Fruit fly (Drosophila melanogaster) whole organism, wandering third instar larva: Measurements from ENCODE around the gene CG43731.
A peak's percentile ranks its signal among the peaks of the same experiment; 100 is the strongest.

Experiments used
- CrebA ChIP-seq: fragments of 200-800 bp; sonication (Bioruptor generic); optimal IDR thresholded peaks from 2 replicates; lab custom pipeline; 2016; ENCODE audit warnings: missing biosample characterization, mild to moderate bottlenecking, missing genetic modification characterization, borderline replicate concordance
- HLH106 ChIP-seq: fragments of 200-800 bp; optimal IDR thresholded peaks from 3 replicates; lab custom pipeline; 2019; ENCODE audit warnings: missing biosample characterization, mild to moderate bottlenecking, missing genetic modification characterization, moderate library complexity
- Myc ChIP-seq: fragments of >200 bp; optimal IDR thresholded peaks from 2 replicates; lab custom pipeline; 2017
- Sp1 ChIP-seq: fragments of 200-800 bp; sonication (Bioruptor generic); optimal IDR thresholded peaks from 3 replicates; lab custom pipeline; 2019; ENCODE audit warnings: missing biosample characterization, mild to moderate bottlenecking, missing genetic modification characterization, moderate library complexity
- dl ChIP-seq, 2 experiments: fragments of 175-275, 200-275 bp in 1 of 2; fragments of 200-275 bp in 1 of 2; sonication (Bioruptor generic); optimal IDR thresholded peaks; lab custom pipeline; 2018; ENCODE audit warnings: mild to moderate bottlenecking in 2 of 2, missing biosample characterization in 2 of 2, missing genetic modification characterization in 2 of 2, moderate library complexity in 2 of 2; ENCODE audit not compliant: partially characterized antibody in 2 of 2, insufficient read depth in 1 of 2
- fru ChIP-seq: fragments of 200-800 bp; sonication (Bioruptor generic); optimal IDR thresholded peaks from 3 replicates; lab custom pipeline; 2016; ENCODE audit warnings: missing biosample characterization, mild to moderate bottlenecking, missing genetic modification characterization
- h ChIP-seq: fragments of 200-800 bp; sonication (Bioruptor generic); optimal IDR thresholded peaks from 3 replicates; lab custom pipeline; 2016; ENCODE audit warnings: missing biosample characterization, mild to moderate bottlenecking, missing genetic modification characterization
- jim ChIP-seq: fragments of 175-275, 200-325 bp; sonication (Bioruptor generic); optimal IDR thresholded peaks from 2 replicates; lab custom pipeline; 2016; ENCODE audit warnings: missing biosample characterization, mild to moderate bottlenecking, missing genetic modification characterization
- psq ChIP-seq: fragments of 200-800 bp; sonication (Bioruptor generic); optimal IDR thresholded peaks from 3 replicates; lab custom pipeline; 2017; ENCODE audit warnings: missing biosample characterization, mild to moderate bottlenecking, missing genetic modification characterization, moderate library complexity
- sv ChIP-seq: fragments of 200-800 bp; sonication (Bioruptor generic); optimal IDR thresholded peaks from 3 replicates; lab custom pipeline; 2016; ENCODE audit warnings: missing biosample characterization, missing genetic modification characterization
- usp ChIP-seq: fragments of >200 bp; optimal IDR thresholded peaks from 2 replicates; lab custom pipeline; 2017; ENCODE audit warnings: missing biosample characterization, missing genetic modification characterization
- woc ChIP-seq: sonication (Bioruptor generic); optimal IDR thresholded peaks from 2 replicates; lab custom pipeline; 2016; ENCODE audit warnings: missing biosample characterization, mild to moderate bottlenecking, missing genetic modification characterization

Gene CG43731

dm6 chr2L:19146047-19146446 is 44.2 kb downstream of the CG43731 start:
- peak; percentile 22 for TF ChIP-seq h (GFP tag; lab: Kevin White, UChicago)
- TF ChIP-seq usp (GFP tag; lab: Kevin White, UChicago), result no peak
- no peak for TF ChIP-seq sv (GFP tag; lab: Kevin White, UChicago)
- no peak for TF ChIP-seq HLH106 (tag; lab: Kevin White, UChicago)
- peak; percentile 33 for TF ChIP-seq woc (GFP tag; lab: Kevin White, UChicago)
- no peak for TF ChIP-seq dl (GFP tag; optimal IDR thresholded peaks at IDR 0.05; lab: Kevin White, UChicago; ENCODE audit: insufficient read depth in 1 of 2, partially characterized antibody in 2 of 2)
- TF ChIP-seq fru (GFP tag; lab: Kevin White, UChicago), result peak; percentile 21
- TF ChIP-seq Myc (lab: Kevin White, UChicago), result no peak
- TF ChIP-seq psq (GFP tag; lab: Kevin White, UChicago), result peak; percentile 13
- no peak for TF ChIP-seq CrebA (GFP tag; lab: Kevin White, UChicago)

- TF ChIP-seq Sp1 (GFP tag; lab: Kevin White, UChicago), result no peak
- no peak for TF ChIP-seq jim (GFP tag; lab: Kevin White, UChicago)
These were observed 44.8 kb downstream of the CG43731 start for dm6 chr2L:19146645-19147044.
